Fruit fly (Drosophila melanogaster) whole organism, embryonic: ENCODE data around the gene CG13077.
A peak's percentile ranks its signal among the peaks of the same experiment; 100 is the strongest.

ENCODE experiments used
- Abd-B ChIP-seq: fragments of 200-800 bp; sonication (Bioruptor generic); optimal IDR thresholded peaks from 2 replicates; lab custom pipeline; 2018; ENCODE audit warnings: missing biosample characterization, mild to moderate bottlenecking, missing genetic modification characterization, moderate library complexity
- Aef1 ChIP-seq: fragments of 200-800 bp; sonication (Bioruptor generic); IDR thresholded peaks from 3 replicates; pipeline ENCODE4 v1.3.6; 2022; ENCODE audit warnings: missing biosample characterization, missing genetic modification characterization
- CG10147 ChIP-seq: fragments of 200-800 bp; sonication (Bioruptor generic); optimal IDR thresholded peaks from 2 replicates; lab custom pipeline; 2019; ENCODE audit warnings: missing biosample characterization, mild to moderate bottlenecking, missing genetic modification characterization, moderate library complexity
- CG10321 ChIP-seq: fragments of 200-800 bp; sonication (Bioruptor generic); IDR thresholded peaks from 2 replicates; pipeline ENCODE4 v1.3.6; 2022; ENCODE audit warnings: missing biosample characterization, missing genetic modification characterization
- CG11456 ChIP-seq: fragments of 200-800 bp; sonication (Bioruptor generic); IDR thresholded peaks from 3 replicates; pipeline ENCODE4 v1.3.6; 2022; ENCODE audit warnings: missing biosample characterization, missing genetic modification characterization
- CG12659 ChIP-seq: fragments of 200-800 bp; sonication (Bioruptor generic); optimal IDR thresholded peaks from 3 replicates; lab custom pipeline; 2017; ENCODE audit warnings: mild to moderate bottlenecking, missing biosample characterization, missing genetic modification reagents, missing genetic modification characterization
- CG12744 ChIP-seq: fragments of 200-800 bp; sonication (Bioruptor generic); optimal IDR thresholded peaks from 2 replicates; lab custom pipeline; 2016; ENCODE audit warnings: missing biosample characterization, missing genetic modification characterization
- CG13123 ChIP-seq: fragments of 200-800 bp; sonication (Bioruptor generic); optimal IDR thresholded peaks from 2 replicates; lab custom pipeline; 2016; ENCODE audit warnings: missing biosample characterization, missing genetic modification characterization
- CG17186 ChIP-seq: fragments of 200-800 bp; sonication (Bioruptor generic); optimal IDR thresholded peaks from 3 replicates; lab custom pipeline; 2017; ENCODE audit warnings: missing biosample characterization, missing genetic modification reagents, missing genetic modification characterization
- CG17912 ChIP-seq: fragments of 200-800 bp; sonication (Bioruptor generic); optimal IDR thresholded peaks from 2 replicates; lab custom pipeline; 2018; ENCODE audit warnings: missing biosample characterization, mild to moderate bottlenecking, missing genetic modification characterization
- CG2202 ChIP-seq: fragments of 200-800 bp; sonication (Bioruptor generic); optimal IDR thresholded peaks from 2 replicates; lab custom pipeline; 2018; ENCODE audit warnings: missing biosample characterization, mild to moderate bottlenecking, missing genetic modification characterization
- CG31441 ChIP-seq: fragments of 200-800 bp; sonication (Bioruptor generic); IDR thresholded peaks from 2 replicates; pipeline ENCODE4 v1.3.6; 2022; ENCODE audit warnings: missing biosample characterization, missing genetic modification characterization
- CG32772 ChIP-seq: fragments of 200-800 bp; sonication (Bioruptor generic); IDR thresholded peaks from 2 replicates; pipeline ENCODE4 v1.3.6; 2022; ENCODE audit warnings: missing biosample characterization, missing genetic modification characterization
- CG33557 ChIP-seq: fragments of 200-800 bp; sonication (Bioruptor generic); optimal IDR thresholded peaks from 2 replicates; lab custom pipeline; 2019; ENCODE audit warnings: missing biosample characterization, mild to moderate bottlenecking, missing genetic modification characterization, moderate library complexity
- CG5245 ChIP-seq: fragments of 200-800 bp; sonication (Bioruptor generic); optimal IDR thresholded peaks from 3 replicates; lab custom pipeline; 2016; ENCODE audit warnings: missing biosample characterization, missing genetic modification characterization
- CG6254 ChIP-seq: fragments of 200-800 bp; sonication (Bioruptor generic); optimal IDR thresholded peaks from 3 replicates; lab custom pipeline; 2017; ENCODE audit warnings: mild to moderate bottlenecking, missing biosample characterization, missing genetic modification reagents, missing genetic modification characterization
- CG6813 ChIP-seq: fragments of 200-800 bp; sonication (Bioruptor generic); optimal IDR thresholded peaks from 2 replicates; lab custom pipeline; 2017; ENCODE audit warnings: missing biosample characterization, missing genetic modification characterization, mild to moderate bottlenecking, moderate library complexity, missing genetic modification reagents
- CG8478 ChIP-seq: fragments of >200 bp; optimal IDR thresholded peaks from 2 replicates; lab custom pipeline; 2018
- CG9727 ChIP-seq: fragments of 200-800 bp; sonication (Bioruptor generic); optimal IDR thresholded peaks from 3 replicates; lab custom pipeline; 2017; ENCODE audit warnings: missing biosample characterization, mild to moderate bottlenecking, missing genetic modification characterization
- Dad ChIP-seq: fragments of 200-800 bp; sonication (Bioruptor generic); optimal IDR thresholded peaks from 3 replicates; lab custom pipeline; 2016; ENCODE audit warnings: missing biosample characterization, missing genetic modification characterization
- Dll ChIP-seq: fragments of 200-800 bp; sonication (Bioruptor generic); IDR thresholded peaks from 4 replicates; pipeline ENCODE4 v1.3.6; 2022; ENCODE audit warnings: missing biosample characterization, missing genetic modification characterization; ENCODE audit not compliant: partially characterized antibody
- Doc2 ChIP-seq: fragments of 200-800 bp; sonication (Bioruptor generic); IDR thresholded peaks from 2 replicates; pipeline ENCODE4 v1.3.6; 2022; ENCODE audit warnings: missing biosample characterization, missing genetic modification characterization
- GATAe ChIP-seq: fragments of 200-800 bp; sonication (Bioruptor generic); conservative IDR thresholded peaks from 2 replicates; pipeline ENCODE4 v1.3.6; 2022; ENCODE audit warnings: missing biosample characterization, missing genetic modification characterization
- HmgZ ChIP-seq: fragments of 200-800 bp; sonication (Bioruptor generic); optimal IDR thresholded peaks from 2 replicates; lab custom pipeline; 2018; ENCODE audit warnings: missing biosample characterization, mild to moderate bottlenecking, missing genetic modification characterization
- Lim3 ChIP-seq: fragments of 200-800 bp; sonication (Bioruptor generic); IDR thresholded peaks from 2 replicates; pipeline ENCODE4 v1.3.6; 2022; ENCODE audit warnings: missing biosample characterization, missing genetic modification characterization
- Lpt ChIP-seq: fragments of >200 bp; optimal IDR thresholded peaks from 2 replicates; lab custom pipeline; 2018; ENCODE audit warnings: missing biosample characterization, missing genetic modification characterization
- Nf-YB ChIP-seq: fragments of 200-800 bp; sonication (Bioruptor generic); optimal IDR thresholded peaks from 3 replicates; lab custom pipeline; 2019; ENCODE audit warnings: missing biosample characterization, mild to moderate bottlenecking, missing genetic modification characterization, moderate library complexity
- NfI ChIP-seq: fragments of 200-800 bp; sonication (Bioruptor generic); optimal IDR thresholded peaks from 3 replicates; lab custom pipeline; 2018; ENCODE audit warnings: missing biosample characterization, mild to moderate bottlenecking, missing genetic modification characterization, moderate library complexity
- Rx ChIP-seq: fragments of 200-800 bp; sonication (Bioruptor generic); IDR thresholded peaks from 2 replicates; pipeline ENCODE4 v1.3.6; 2022; ENCODE audit warnings: missing biosample characterization, missing genetic modification characterization
- Side ChIP-seq: fragments of 200-800 bp; sonication (Bioruptor generic); optimal IDR thresholded peaks from 2 replicates; lab custom pipeline; 2016; ENCODE audit warnings: missing biosample characterization, missing genetic modification characterization
- Six4 ChIP-seq: fragments of 200-800 bp; sonication (Bioruptor generic); optimal IDR thresholded peaks from 2 replicates; lab custom pipeline; 2016; ENCODE audit warnings: missing biosample characterization, missing genetic modification characterization
- Sry-β ChIP-seq: fragments of 200-800 bp; sonication (Bioruptor generic); optimal IDR thresholded peaks from 2 replicates; lab custom pipeline; 2018; ENCODE audit warnings: missing biosample characterization, mild to moderate bottlenecking, missing genetic modification characterization, moderate library complexity
- Stat92E ChIP-seq, 3 experiments: fragments of >200 bp in 2 of 3; fragments of 200-800 bp in 1 of 3; sonication (Bioruptor generic) in 1 of 3; optimal IDR thresholded peaks; 2 replicates each; lab custom pipeline; 2017 to 2019; ENCODE audit warnings: missing biosample characterization in 3 of 3, missing genetic modification characterization in 3 of 3, mild to moderate bottlenecking in 1 of 3, moderate library complexity in 1 of 3
- Trl ChIP-seq, 3 experiments: fragments of >200 bp in 2 of 3; fragments of 200-800 bp in 1 of 3; sonication (Bioruptor generic) in 1 of 3; optimal IDR thresholded peaks; 2 replicates in 1 of 3; 3 replicates in 2 of 3; lab custom pipeline; 2016 to 2017; ENCODE audit warnings: missing biosample characterization in 1 of 3, missing genetic modification characterization in 1 of 3
- Vsx1 ChIP-seq: fragments of 200-800 bp; sonication (Bioruptor generic); optimal IDR thresholded peaks from 2 replicates; lab custom pipeline; 2017; ENCODE audit warnings: missing biosample characterization, mild to moderate bottlenecking, missing genetic modification characterization, missing genetic modification reagents
- ab ChIP-seq: fragments of 200-800 bp; sonication (Bioruptor generic); optimal IDR thresholded peaks from 2 replicates; lab custom pipeline; 2016; ENCODE audit warnings: missing biosample characterization, missing genetic modification characterization
- abd-A ChIP-seq: fragments of 200-800 bp; sonication (Bioruptor generic); optimal IDR thresholded peaks from 3 replicates; lab custom pipeline; 2019; ENCODE audit warnings: missing biosample characterization, mild to moderate bottlenecking, missing genetic modification characterization, moderate library complexity
- al ChIP-seq: fragments of 200-800 bp; sonication (Bioruptor generic); IDR thresholded peaks from 2 replicates; pipeline ENCODE4 v1.3.6; 2022; ENCODE audit warnings: missing biosample characterization, missing genetic modification characterization
- chm ChIP-seq: fragments of 200-800 bp; sonication (Bioruptor generic); IDR thresholded peaks from 2 replicates; pipeline ENCODE4 v1.3.6; 2022; ENCODE audit warnings: missing biosample characterization, missing genetic modification characterization
- disco-r ChIP-seq: fragments of 200-800 bp; sonication (Bioruptor generic); optimal IDR thresholded peaks from 2 replicates; lab custom pipeline; 2016; ENCODE audit warnings: missing biosample characterization, missing genetic modification characterization
- dmrt99B ChIP-seq: fragments of 200-800 bp; sonication (Bioruptor generic); optimal IDR thresholded peaks from 2 replicates; lab custom pipeline; 2018; ENCODE audit warnings: missing biosample characterization, mild to moderate bottlenecking, missing genetic modification characterization, moderate library complexity
- fu2 ChIP-seq: fragments of 200-800 bp; sonication (Bioruptor generic); optimal IDR thresholded peaks from 2 replicates; lab custom pipeline; 2016; ENCODE audit warnings: missing biosample characterization, missing genetic modification characterization
- gem ChIP-seq: fragments of 200-800 bp; sonication (Bioruptor generic); optimal IDR thresholded peaks from 2 replicates; lab custom pipeline; 2019; ENCODE audit warnings: missing biosample characterization, mild to moderate bottlenecking, missing genetic modification characterization, moderate library complexity
- onecut ChIP-seq: fragments of 200-800 bp; sonication (Bioruptor generic); IDR thresholded peaks from 2 replicates; pipeline ENCODE4 v1.3.6; 2022; ENCODE audit warnings: missing biosample characterization, missing genetic modification characterization
- pnt ChIP-seq: fragments of 200-800 bp; sonication (Bioruptor generic); optimal IDR thresholded peaks from 3 replicates; lab custom pipeline; 2016; ENCODE audit warnings: missing biosample characterization, missing genetic modification characterization
- pros ChIP-seq: fragments of 200-800 bp; sonication (Bioruptor generic); optimal IDR thresholded peaks from 3 replicates; lab custom pipeline; 2019; ENCODE audit warnings: missing biosample characterization, mild to moderate bottlenecking, missing genetic modification characterization, moderate library complexity
- schlank ChIP-seq: fragments of 200-800 bp; sonication (Bioruptor generic); optimal IDR thresholded peaks from 2 replicates; lab custom pipeline; 2018; ENCODE audit warnings: missing biosample characterization, mild to moderate bottlenecking, missing genetic modification characterization
- slou ChIP-seq: fragments of 200-800 bp; sonication (Bioruptor generic); optimal IDR thresholded peaks from 3 replicates; lab custom pipeline; 2016; ENCODE audit warnings: missing biosample characterization, missing genetic modification characterization
- so ChIP-seq: fragments of 200-800 bp; sonication (Bioruptor generic); IDR thresholded peaks from 3 replicates; pipeline ENCODE4 v1.3.6; 2022; ENCODE audit warnings: missing biosample characterization, missing genetic modification characterization
- tgo ChIP-seq: fragments of 200-800 bp; sonication (Bioruptor generic); IDR thresholded peaks from 3 replicates; pipeline ENCODE4 v1.3.6; 2022; ENCODE audit warnings: missing biosample characterization, missing genetic modification characterization
- toy ChIP-seq: fragments of 200-800 bp; sonication (Bioruptor generic); IDR thresholded peaks from 2 replicates; pipeline ENCODE4 v1.3.6; 2022; ENCODE audit warnings: missing biosample characterization, missing genetic modification characterization

Gene CG13077

DNA sequence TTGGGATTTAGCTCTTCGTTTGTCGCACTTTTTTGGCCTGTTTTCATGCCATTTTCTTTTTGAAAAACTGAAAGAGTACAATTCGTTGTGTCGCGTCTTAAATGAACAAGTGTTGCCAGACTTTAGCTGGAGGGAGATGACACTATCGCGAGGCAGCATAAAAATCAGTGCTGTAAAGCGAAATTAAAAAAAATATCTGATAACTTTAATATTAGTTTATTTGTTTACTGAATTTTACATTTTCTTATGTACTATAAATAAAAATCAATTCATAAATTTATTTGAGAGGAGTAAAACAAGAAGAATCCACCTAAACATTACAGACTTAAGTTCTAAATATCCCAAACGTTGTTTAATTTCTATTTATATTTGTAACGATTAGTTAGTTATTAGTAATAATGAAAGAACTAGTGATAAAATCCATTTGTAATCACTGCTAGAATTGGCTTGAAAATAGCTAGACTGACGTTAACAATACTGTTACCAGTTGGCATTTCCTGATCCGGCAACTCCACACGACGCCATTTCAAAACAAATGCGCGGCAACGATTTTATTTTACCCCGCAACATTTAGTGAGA, 11.6 kb downstream of the CG13077 start, which contains the start of the genes spi and msb1l (continued):
- TF ChIP-seq slou, result peak; percentile 45
- peak; percentile 60 for TF ChIP-seq CG9727 (GFP tag; lab: Kevin White, UChicago)
- TF ChIP-seq schlank, result no peak
- no peak for TF ChIP-seq CG8478 (lab: Kevin White, UChicago)
- TF ChIP-seq CG17186, result no peak
- no peak for TF ChIP-seq GATAe (GFP tag; lab: Robert Waterston, UW)
- no peak for TF ChIP-seq abd-A (tag; lab: Kevin White, UChicago)
- TF ChIP-seq CG6254 (GFP tag; lab: Kevin White, UChicago), result no peak
- no peak for TF ChIP-seq pros (GFP tag; lab: Kevin White, UChicago)
- peak; percentile 19 for TF ChIP-seq Six4 (GFP tag; lab: Kevin White, UChicago)
- TF ChIP-seq onecut (GFP tag; lab: Robert Waterston, UW), result no peak
- peak; percentile 15 for TF ChIP-seq HmgZ (tag; lab: Kevin White, UChicago)
- peak; percentile 52 for TF ChIP-seq CG32772 (GFP tag; lab: Robert Waterston, UW)
- peak; percentile 41; the same call in 2 of the 3 replicates for TF ChIP-seq Aef1 (GFP tag; lab: Robert Waterston, UW)
- TF ChIP-seq Vsx1 (GFP tag; lab: Kevin White, UChicago), result no peak
- TF ChIP-seq CG10147 (GFP tag; lab: Kevin White, UChicago), result peak; percentile 21
- TF ChIP-seq CG10321 (GFP tag; lab: Robert Waterston, UW), result no peak
- TF ChIP-seq Dll (GFP tag; lab: Robert Waterston, UW), result peak; percentile 63; the same call in 3 of the 4 replicates
- TF ChIP-seq CG6813, result no peak
- no peak for TF ChIP-seq CG12744
- TF ChIP-seq CG33557, result peak; percentile 36
- no peak for TF ChIP-seq CG17912 (GFP tag; lab: Kevin White, UChicago)
- no peak for TF ChIP-seq chm (GFP tag; lab: Robert Waterston, UW)
- TF ChIP-seq CG12659 (GFP tag; lab: Kevin White, UChicago), result peak; percentile 74
- no peak for TF ChIP-seq Dad (GFP tag; lab: Kevin White, UChicago)
- no peak for TF ChIP-seq Stat92E (GFP tag; optimal IDR thresholded peaks at IDR 0.05; lab: Kevin White, UChicago)
- peak; percentile 87 for TF ChIP-seq Sry-β (GFP tag; lab: Kevin White, UChicago)
- TF ChIP-seq Abd-B (GFP tag; lab: Kevin White, UChicago), result peak; percentile 80
- peak; percentile 38 for TF ChIP-seq CG13123 (GFP tag; lab: Kevin White, UChicago)
- TF ChIP-seq CG5245, result no peak
- no peak for TF ChIP-seq Lpt
- TF ChIP-seq NfI (GFP tag; lab: Kevin White, UChicago), result peak; percentile 56
- no peak for TF ChIP-seq Lim3 (GFP tag; lab: Robert Waterston, UW)
- peak; percentile 1 for TF ChIP-seq CG2202
- TF ChIP-seq dmrt99B (tag; lab: Kevin White, UChicago), result peak; percentile 36
- no peak for TF ChIP-seq ab (GFP tag; lab: Kevin White, UChicago)
- no peak for TF ChIP-seq tgo (GFP tag; lab: Robert Waterston, UW)
- TF ChIP-seq CG31441 (GFP tag; lab: Robert Waterston, UW), result peak; percentile 57; the same call in 1 of the 2 replicates
- TF ChIP-seq pnt, result no peak
- TF ChIP-seq CG11456 (GFP tag; lab: Robert Waterston, UW), result no peak
- TF ChIP-seq gem (tag; lab: Kevin White, UChicago), result peak; percentile 73
- TF ChIP-seq Trl (optimal IDR thresholded peaks at IDR 0.05; lab: Kevin White, UChicago), result no peak
- no peak for TF ChIP-seq Trl (GFP tag; optimal IDR thresholded peaks at IDR 0.05; lab: Kevin White, UChicago)
- no peak for TF ChIP-seq Nf-YB (GFP tag; lab: Kevin White, UChicago)
- peak; percentile 55 for TF ChIP-seq al
- TF ChIP-seq fu2 (GFP tag; lab: Kevin White, UChicago), result no peak
- no peak for TF ChIP-seq Doc2 (GFP tag; lab: Robert Waterston, UW)
- no peak for TF ChIP-seq disco-r (GFP tag; lab: Kevin White, UChicago)
- TF ChIP-seq Rx, result no peak
- no peak for TF ChIP-seq so (GFP tag; lab: Robert Waterston, UW)
- no peak for TF ChIP-seq Side (GFP tag; lab: Kevin White, UChicago)
- TF ChIP-seq toy, result no peak
